Worm (Caenorhabditis elegans): ENCODE results near the gene Y51A2D.1.
A peak's percentile ranks its signal among the peaks of the same experiment; 100 is the strongest.

The Y51A2D.1 gene

ce11 chrV:18533606-18534005, 24.9 kb downstream of the Y51A2D.1 start, which contains the start of gene ints-5 (continued):
- TF ChIP-seq T26A5.8 (tag; optimal IDR thresholded peaks at IDR 0.05) (no peak), mcd-1 (GFP tag; IDR thresholded peaks at IDR 0.05) (peak; percentile 94), rcor-1 (GFP tag; IDR thresholded peaks at IDR 0.05) (peak; percentile 43; the same call in 1 of the 2 replicates), snpc-4 (GFP tag; optimal IDR thresholded peaks at IDR 0.05) (no peak), snpc-4 (tag; optimal IDR thresholded peaks at IDR 0.05) (peak in 1 of 4 experiments; percentile 55), xnd-1 (tag; optimal IDR thresholded peaks at IDR 0.05) (peak; percentile 46), ztf-26 (tag; optimal IDR thresholded peaks at IDR 0.05) (no peak), zfh-2 (GFP tag; conservative IDR thresholded peaks at IDR 0.05) (no peak), efl-1 (GFP tag; optimal IDR thresholded peaks at IDR 0.05) (peak; percentile 49), ccch-3 (GFP tag; optimal IDR thresholded peaks at IDR 0.05) (no peak), nhr-80 (tag; optimal IDR thresholded peaks at IDR 0.05) (no peak), ekl-4 (GFP tag; IDR thresholded peaks at IDR 0.05) (no peak), lag-1 (GFP tag; IDR thresholded peaks at IDR 0.05) (no peak), hlh-12 (tag; optimal IDR thresholded peaks at IDR 0.05) (no peak), nhr-27 (tag; optimal IDR thresholded peaks at IDR 0.05) (no peak), akir-1 (GFP tag; optimal IDR thresholded peaks at IDR 0.05) (no peak), attf-6 (GFP tag; IDR thresholded peaks at IDR 0.05) (no peak), tlf-1 (GFP tag; optimal IDR thresholded peaks at IDR 0.05) (no peak), attf-5 (GFP tag; optimal IDR thresholded peaks at IDR 0.05) (peak; percentile 59), snpc-1.3 (tag; optimal IDR thresholded peaks at IDR 0.05; ENCODE audit: insufficient read depth) (no peak), B0261.1 (tag; optimal IDR thresholded peaks at IDR 0.05) (no peak), tbp1 (GFP tag; optimal IDR thresholded peaks at IDR 0.05) (peak; percentile 5), nfyb-1 (GFP tag; IDR thresholded peaks at IDR 0.05) (no peak), nhr-90 (tag; optimal IDR thresholded peaks at IDR 0.05) (no peak), ztf-28 (GFP tag; IDR thresholded peaks at IDR 0.05) (no peak), hmg-1.2 (GFP tag; IDR thresholded peaks at IDR 0.05) (peak; percentile 99), repo-1 (tag; optimal IDR thresholded peaks at IDR 0.05) (no peak), somi-1 (GFP tag; optimal IDR thresholded peaks at IDR 0.05) (no peak), ztf-25 (GFP tag; IDR thresholded peaks at IDR 0.05) (no peak), bed-1 (GFP tag; IDR thresholded peaks at IDR 0.05) (no peak), K12H6.12 (tag; optimal IDR thresholded peaks at IDR 0.05) (peak; percentile 38)

DNA sequence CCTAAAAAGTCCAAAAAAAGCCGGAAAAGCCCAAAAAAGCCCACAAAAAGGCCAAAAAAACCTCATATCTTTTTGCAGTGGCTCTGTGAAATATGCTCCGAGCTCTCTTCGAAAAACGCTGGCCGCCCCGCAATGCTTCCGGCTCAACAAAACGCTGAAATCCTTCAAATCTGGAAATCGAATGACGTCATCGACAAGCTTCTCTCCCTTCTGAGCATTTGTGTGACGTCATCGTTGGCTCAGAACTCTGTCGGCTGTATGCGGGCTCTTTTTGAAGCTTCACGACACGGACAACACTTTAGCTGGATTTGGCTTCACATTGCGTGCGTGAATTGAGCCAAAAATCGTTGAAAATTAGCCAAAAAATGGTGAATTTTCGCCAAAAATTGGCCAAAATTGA, 27.4 kb downstream of the Y51A2D.1 start:
- TF ChIP-seq mes-4 (tag; optimal IDR thresholded peaks at IDR 0.05): no peak
- TF ChIP-seq attf-6 (GFP tag; IDR thresholded peaks at IDR 0.05): no peak
- TF ChIP-seq athp-1 (tag; optimal IDR thresholded peaks at IDR 0.05): no peak
- TF ChIP-seq F49E8.2 (tag; optimal IDR thresholded peaks at IDR 0.05; ENCODE audit: insufficient read depth): no peak
- no peak for TF ChIP-seq mel-28 (tag; optimal IDR thresholded peaks at IDR 0.05; ENCODE audit: borderline replicate concordance)
- no peak for TF ChIP-seq F55B11.4 (tag; optimal IDR thresholded peaks at IDR 0.05; ENCODE audit: borderline replicate concordance, insufficient read depth)
- TF ChIP-seq K11D2.4 (GFP tag; IDR thresholded peaks at IDR 0.05): no peak
- TF ChIP-seq ztf-25 (GFP tag; IDR thresholded peaks at IDR 0.05): no peak
- no peak for TF ChIP-seq dox-1 (GFP tag; IDR thresholded peaks at IDR 0.05)
- no peak for TF ChIP-seq Y53F4B.3 (GFP tag; IDR thresholded peaks at IDR 0.05)
- TF ChIP-seq him-1 (tag; optimal IDR thresholded peaks at IDR 0.05): no peak
- no peak for TF ChIP-seq bed-2 (GFP tag; IDR thresholded peaks at IDR 0.05)
- no peak for TF ChIP-seq unc-130 (GFP tag; optimal IDR thresholded peaks at IDR 0.05)
- TF ChIP-seq Y67H2A.10 (GFP tag; conservative IDR thresholded peaks at IDR 0.05): no peak
- no peak for TF ChIP-seq sptf-2 (GFP tag; optimal IDR thresholded peaks at IDR 0.05)
- TF ChIP-seq egrh-3 (GFP tag; IDR thresholded peaks at IDR 0.05): no peak
- no peak for TF ChIP-seq cebp-2 (GFP tag; IDR thresholded peaks at IDR 0.05)
- TF ChIP-seq ceh-40 (GFP tag; IDR thresholded peaks at IDR 0.05): no peak
